Worm (Caenorhabditis elegans): ENCODE measurements around the gene ant-1.1.

DNA sequence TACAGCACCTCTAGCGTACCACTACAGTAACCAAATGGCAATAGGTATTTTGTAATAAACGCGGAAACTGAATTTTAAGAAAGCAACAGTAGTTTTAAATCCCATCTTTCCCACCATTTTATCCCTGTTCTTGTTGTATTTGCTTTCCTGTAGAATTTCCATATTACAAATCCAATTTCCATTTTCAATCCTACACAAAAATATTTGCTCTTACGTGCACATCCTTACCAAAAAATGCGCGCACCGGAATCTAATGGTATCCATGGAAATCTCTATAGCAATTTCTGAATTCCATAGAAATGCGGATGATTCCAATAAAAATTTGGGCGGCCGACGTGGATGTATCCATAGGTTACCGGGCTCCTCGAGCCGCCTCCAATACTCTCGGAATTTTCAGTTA lies 32.8 kb upstream of the ant-1.1 start, which contains the start of gene trf-1:
- TF ChIP-seq fos-1 (tag; optimal IDR thresholded peaks at IDR 0.05) (no peak), ama-1 (optimal IDR thresholded peaks at IDR 0.05) (no peak), alr-1 (tag; optimal IDR thresholded peaks at IDR 0.05; ENCODE audit: borderline replicate concordance) (no peak), unc-62 (GFP tag; optimal IDR thresholded peaks at IDR 0.05) (no peak), elt-3 (tag; optimal IDR thresholded peaks at IDR 0.05) (no peak)
